Fruit fly (Drosophila melanogaster) whole organism, embryonic: Measurements from ENCODE around the gene AstCC.
A peak's percentile ranks its signal among the peaks of the same experiment; 100 is the strongest.

ENCODE experiments used
- Ada2b ChIP-seq: fragments of 200-800 bp; sonication (Bioruptor generic); IDR thresholded peaks from 2 replicates; pipeline ENCODE4 v1.3.6; 2022; ENCODE audit warnings: missing biosample characterization, missing genetic modification characterization
- CG11093 ChIP-seq: fragments of 200-800 bp; sonication (Bioruptor generic); IDR thresholded peaks from 3 replicates; pipeline ENCODE4 v1.3.6; 2022; ENCODE audit warnings: missing biosample characterization, missing genetic modification characterization
- CG11560 ChIP-seq: fragments of 200-800 bp; sonication (Bioruptor generic); IDR thresholded peaks from 3 replicates; pipeline ENCODE4 v1.3.6; 2022; ENCODE audit warnings: missing biosample characterization, missing genetic modification characterization
- CG13624 ChIP-seq: fragments of 200-800 bp; sonication (Bioruptor generic); optimal IDR thresholded peaks from 2 replicates; lab custom pipeline; 2016; ENCODE audit warnings: missing biosample characterization, missing genetic modification characterization
- CG17359 ChIP-seq: fragments of 200-800 bp; sonication (Bioruptor generic); optimal IDR thresholded peaks from 3 replicates; lab custom pipeline; 2018; ENCODE audit warnings: missing biosample characterization, mild to moderate bottlenecking, missing genetic modification characterization, moderate library complexity
- CG2116 ChIP-seq: fragments of 200-800 bp; sonication (Bioruptor generic); optimal IDR thresholded peaks from 3 replicates; lab custom pipeline; 2018; ENCODE audit warnings: missing biosample characterization, mild to moderate bottlenecking, missing genetic modification characterization
- CG30403 ChIP-seq: fragments of 200-800 bp; sonication (Bioruptor generic); optimal IDR thresholded peaks from 3 replicates; lab custom pipeline; 2016; ENCODE audit warnings: missing biosample characterization, missing genetic modification characterization
- CG31224 ChIP-seq: fragments of 200-800 bp; sonication (Bioruptor generic); IDR thresholded peaks from 2 replicates; pipeline ENCODE4 v1.3.6; 2022; ENCODE audit warnings: missing biosample characterization, missing genetic modification characterization
- CG3281 ChIP-seq: fragments of 200-800 bp; sonication (Bioruptor generic); optimal IDR thresholded peaks from 3 replicates; lab custom pipeline; 2017; ENCODE audit warnings: missing biosample characterization, mild to moderate bottlenecking, missing genetic modification characterization
- CG4404 ChIP-seq: fragments of 200-800 bp; sonication (Bioruptor generic); IDR thresholded peaks from 2 replicates; pipeline ENCODE4 v1.3.6; 2022; ENCODE audit warnings: missing biosample characterization, missing genetic modification characterization
- CG6791 ChIP-seq: fragments of 200-800 bp; sonication (Bioruptor generic); IDR thresholded peaks from 3 replicates; pipeline ENCODE4 v1.3.6; 2022; ENCODE audit warnings: missing biosample characterization, missing genetic modification characterization; ENCODE audit not compliant: partially characterized antibody
- CG6813 ChIP-seq: fragments of 200-800 bp; sonication (Bioruptor generic); optimal IDR thresholded peaks from 2 replicates; lab custom pipeline; 2017; ENCODE audit warnings: missing biosample characterization, missing genetic modification characterization, mild to moderate bottlenecking, moderate library complexity, missing genetic modification reagents
- CG7357 ChIP-seq: fragments of 200-800 bp; sonication (Bioruptor generic); IDR thresholded peaks from 3 replicates; pipeline ENCODE4 v1.3.6; 2022; ENCODE audit warnings: missing biosample characterization, missing genetic modification characterization
- CG7556 ChIP-seq: fragments of 200-800 bp; sonication (Bioruptor generic); optimal IDR thresholded peaks from 2 replicates; lab custom pipeline; 2017; ENCODE audit warnings: missing biosample characterization, mild to moderate bottlenecking, missing genetic modification characterization
- CG7786 ChIP-seq: fragments of 200-800 bp; sonication (Bioruptor generic); optimal IDR thresholded peaks from 2 replicates; lab custom pipeline; 2016; ENCODE audit warnings: missing biosample characterization, missing genetic modification characterization
- CG8281 ChIP-seq: fragments of 200-800 bp; sonication (Bioruptor generic); optimal IDR thresholded peaks from 2 replicates; lab custom pipeline; 2018; ENCODE audit warnings: missing biosample characterization, mild to moderate bottlenecking, missing genetic modification characterization, moderate library complexity
- D ChIP-seq, 2 experiments: fragments of 200-800 bp in 1 of 2; fragments of >200 bp in 1 of 2; sonication (Bioruptor generic) in 1 of 2; optimal IDR thresholded peaks; 2 replicates in 1 of 2; 3 replicates in 1 of 2; lab custom pipeline; 2017; ENCODE audit warnings: mild to moderate bottlenecking in 1 of 2, missing biosample characterization in 1 of 2, missing genetic modification characterization in 1 of 2, missing genetic modification reagents in 1 of 2
- Dp ChIP-seq: fragments of 200-800 bp; sonication (Bioruptor generic); optimal IDR thresholded peaks from 2 replicates; lab custom pipeline; 2018; ENCODE audit warnings: missing biosample characterization, mild to moderate bottlenecking, missing genetic modification characterization, moderate library complexity
- Fer3 ChIP-seq: fragments of 200-800 bp; sonication (Bioruptor generic); optimal IDR thresholded peaks from 2 replicates; lab custom pipeline; 2018; ENCODE audit warnings: missing biosample characterization, mild to moderate bottlenecking, missing genetic modification characterization, moderate library complexity
- H15 ChIP-seq: fragments of 200-800 bp; sonication (Bioruptor generic); IDR thresholded peaks from 3 replicates; pipeline ENCODE4 v1.3.6; 2022; ENCODE audit warnings: missing biosample characterization, missing genetic modification characterization
- Hr3 ChIP-seq: fragments of 200-800 bp; sonication (Bioruptor generic); optimal IDR thresholded peaks from 3 replicates; lab custom pipeline; 2016; ENCODE audit warnings: missing biosample characterization, missing genetic modification characterization
- Oaz ChIP-seq: fragments of 200-800 bp; sonication (Bioruptor generic); IDR thresholded peaks from 2 replicates; pipeline ENCODE4 v1.3.6; 2022; ENCODE audit warnings: missing biosample characterization, missing genetic modification characterization
- Optix ChIP-seq: fragments of 200-800 bp; sonication (Bioruptor generic); IDR thresholded peaks from 3 replicates; pipeline ENCODE4 v1.3.6; 2022; ENCODE audit warnings: missing biosample characterization, missing genetic modification characterization
- Rfx ChIP-seq: fragments of 200-800 bp; sonication (Bioruptor generic); IDR thresholded peaks from 2 replicates; pipeline ENCODE4 v1.3.6; 2022; ENCODE audit warnings: missing biosample characterization, missing genetic modification characterization
- Six4 ChIP-seq: fragments of 200-800 bp; sonication (Bioruptor generic); optimal IDR thresholded peaks from 2 replicates; lab custom pipeline; 2016; ENCODE audit warnings: missing biosample characterization, missing genetic modification characterization
- ara ChIP-seq: fragments of 200-800 bp; sonication (Bioruptor generic); IDR thresholded peaks from 2 replicates; pipeline ENCODE4 v1.3.6; 2022; ENCODE audit warnings: missing biosample characterization, missing genetic modification characterization
- chn ChIP-seq: fragments of 200-800 bp; sonication (Bioruptor generic); optimal IDR thresholded peaks from 2 replicates; lab custom pipeline; 2016; ENCODE audit warnings: missing biosample characterization, missing genetic modification characterization
- cwo ChIP-seq: fragments of 200-800 bp; sonication (Bioruptor generic); optimal IDR thresholded peaks from 3 replicates; lab custom pipeline; 2017; ENCODE audit warnings: missing biosample characterization, missing genetic modification characterization, mild to moderate bottlenecking, moderate library complexity, missing genetic modification reagents
- dati ChIP-seq: fragments of 200-800 bp; sonication (Bioruptor generic); IDR thresholded peaks from 2 replicates; pipeline ENCODE4 v1.3.6; 2022; ENCODE audit warnings: missing biosample characterization, missing genetic modification characterization
- dmrt11E ChIP-seq: fragments of 200-800 bp; sonication (Bioruptor generic); optimal IDR thresholded peaks from 3 replicates; lab custom pipeline; 2018; ENCODE audit warnings: missing biosample characterization, mild to moderate bottlenecking, missing genetic modification characterization, moderate library complexity
- eve ChIP-seq, 2 experiments: fragments of >200 bp; optimal IDR thresholded peaks; 2 replicates each; lab custom pipeline; 2017; ENCODE audit warnings: missing biosample characterization in 2 of 2, missing genetic modification characterization in 2 of 2
- gro ChIP-seq: fragments of 200-800 bp; sonication (Bioruptor generic); optimal IDR thresholded peaks from 2 replicates; lab custom pipeline; 2016; ENCODE audit warnings: missing biosample characterization, missing genetic modification characterization
- hb ChIP-seq: fragments of 200-800 bp; sonication (Bioruptor generic); IDR thresholded peaks from 3 replicates; pipeline ENCODE4 v1.3.6; 2022; ENCODE audit warnings: missing biosample characterization, missing genetic modification characterization; ENCODE audit not compliant: partially characterized antibody
- insv ChIP-seq, 2 experiments: fragments of 200-800 bp; sonication (Bioruptor generic); optimal IDR thresholded peaks; 3 replicates each; lab custom pipeline; 2016 to 2018; ENCODE audit warnings: missing biosample characterization in 2 of 2, missing genetic modification characterization in 2 of 2
- kni ChIP-seq: fragments of 200-800 bp; sonication (Bioruptor generic); optimal IDR thresholded peaks from 3 replicates; lab custom pipeline; 2017; ENCODE audit warnings: mild to moderate bottlenecking, missing biosample characterization, missing genetic modification reagents, missing genetic modification characterization
- knrl ChIP-seq: fragments of 200-800 bp; sonication (Bioruptor generic); IDR thresholded peaks from 3 replicates; pipeline ENCODE4 v1.3.6; 2022; ENCODE audit warnings: missing biosample characterization, missing genetic modification characterization; ENCODE audit not compliant: partially characterized antibody
- luna ChIP-seq: fragments of 200-800 bp; sonication (Bioruptor generic); optimal IDR thresholded peaks from 2 replicates; lab custom pipeline; 2016; ENCODE audit warnings: missing biosample characterization, missing genetic modification characterization
- nmo ChIP-seq: fragments of 200-800 bp; sonication (Bioruptor generic); optimal IDR thresholded peaks from 2 replicates; lab custom pipeline; 2018; ENCODE audit warnings: missing biosample characterization, mild to moderate bottlenecking, missing genetic modification characterization, moderate library complexity
- odd ChIP-seq: fragments of 200-800 bp; sonication (Bioruptor generic); optimal IDR thresholded peaks from 2 replicates; lab custom pipeline; 2017; ENCODE audit warnings: missing biosample characterization, mild to moderate bottlenecking, missing genetic modification characterization
- psq ChIP-seq: fragments of 200-800 bp; sonication (Bioruptor generic); optimal IDR thresholded peaks from 2 replicates; lab custom pipeline; 2017; ENCODE audit warnings: missing biosample characterization, missing genetic modification characterization
- sens-2 ChIP-seq: fragments of 200-800 bp; sonication (Bioruptor generic); IDR thresholded peaks from 2 replicates; pipeline ENCODE4 v1.3.6; 2022; ENCODE audit warnings: missing biosample characterization, missing genetic modification characterization
- tio ChIP-seq: fragments of 200-800 bp; sonication (Bioruptor generic); optimal IDR thresholded peaks from 2 replicates; lab custom pipeline; 2017; ENCODE audit warnings: missing biosample characterization, missing genetic modification characterization, inconsistent platforms
- unc-4 ChIP-seq: fragments of 200-800 bp; sonication (Bioruptor generic); IDR thresholded peaks from 2 replicates; pipeline ENCODE4 v1.3.6; 2022; ENCODE audit warnings: missing biosample characterization, missing genetic modification characterization; ENCODE audit not compliant: partially characterized antibody
- vvl ChIP-seq: fragments of 200-800 bp; sonication (Bioruptor generic); IDR thresholded peaks from 2 replicates; pipeline ENCODE4 v1.3.6; 2022; ENCODE audit warnings: missing biosample characterization, missing genetic modification characterization

The AstCC gene

dm6 chr2L:11113011-11113528, 28.0 kb upstream of the AstCC start, which contains the start of gene Idua (continued):
- 0 out of 2 replicates have a peak, but pooled peaks have one; percentile 30 for TF ChIP-seq CG31224 (GFP tag; lab: Robert Waterston, UW)
- no peak for TF ChIP-seq CG11560 (tag; lab: Robert Waterston, UW)
- peak; percentile 31 for TF ChIP-seq CG8281
- no peak for TF ChIP-seq hb (GFP tag; lab: Robert Waterston, UW)
- TF ChIP-seq nmo (GFP tag; lab: Kevin White, UChicago), result peak; percentile 77
- TF ChIP-seq vvl (GFP tag; lab: Robert Waterston, UW), result peak; percentile 50
- no peak for TF ChIP-seq luna (GFP tag; lab: Kevin White, UChicago)
- TF ChIP-seq CG2116, result peak; percentile 22
- 0 out of 2 replicates have a peak, but pooled peaks have one; percentile 3 for TF ChIP-seq ara
- no peak for TF ChIP-seq dati
- no peak for TF ChIP-seq chn (GFP tag; lab: Kevin White, UChicago)
- no peak for TF ChIP-seq CG6791 (GFP tag; lab: Robert Waterston, UW)
- no peak for TF ChIP-seq CG13624
- no peak for TF ChIP-seq kni
- no peak for TF ChIP-seq eve (GFP tag; optimal IDR thresholded peaks at IDR 0.05; lab: Kevin White, UChicago)
- TF ChIP-seq CG7786 (GFP tag; lab: Kevin White, UChicago), result no peak
- no peak for TF ChIP-seq sens-2 (GFP tag; lab: Robert Waterston, UW)
- peak; percentile 53 for TF ChIP-seq Fer3 (tag; lab: Kevin White, UChicago)
- TF ChIP-seq dmrt11E (tag; lab: Kevin White, UChicago), result peak; percentile 33
- peak; percentile 70; the same call in 1 of the 2 replicates for TF ChIP-seq Rfx (GFP tag; lab: Robert Waterston, UW)
- TF ChIP-seq gro (GFP tag; lab: Kevin White, UChicago), result no peak
- peak; percentile 93 for TF ChIP-seq CG7556
- TF ChIP-seq CG7357 (GFP tag; lab: Robert Waterston, UW), result peak; percentile 60; the same call in 1 of the 3 replicates
- TF ChIP-seq Six4, result peak; percentile 57
- peak; percentile 37 for TF ChIP-seq psq (GFP tag; lab: Kevin White, UChicago)
- TF ChIP-seq CG11093 (GFP tag; lab: Robert Waterston, UW), result peak; percentile 69; the same call in 2 of the 3 replicates
- peak; percentile 55 for TF ChIP-seq tio (GFP tag; lab: Kevin White, UChicago)
- no peak for TF ChIP-seq Dp (GFP tag; lab: Kevin White, UChicago)
- 0 out of 2 replicates have a peak, but pooled peaks have one; percentile 5 for TF ChIP-seq Oaz (GFP tag; lab: Robert Waterston, UW)
- peak; percentile 53; the same call in 1 of the 2 replicates for TF ChIP-seq Ada2b (GFP tag; lab: Robert Waterston, UW)
- no peak for TF ChIP-seq Optix (GFP tag; lab: Robert Waterston, UW)
- no peak for TF ChIP-seq unc-4 (GFP tag; lab: Robert Waterston, UW)
- no peak for TF ChIP-seq D (optimal IDR thresholded peaks at IDR 0.05; lab: Kevin White, UChicago)
- peak; percentile 76 for TF ChIP-seq D (GFP tag; optimal IDR thresholded peaks at IDR 0.05; lab: Kevin White, UChicago)
- TF ChIP-seq H15, result 0 out of 3 replicates have a peak, but pooled peaks have one; percentile 42
- peak in 1 of 2 experiments; percentile 19 for TF ChIP-seq insv (GFP tag; optimal IDR thresholded peaks at IDR 0.05; lab: Kevin White, UChicago)
- peak; percentile 82 for TF ChIP-seq CG3281 (GFP tag; lab: Kevin White, UChicago)
- peak; percentile 82 for TF ChIP-seq cwo (GFP tag; lab: Kevin White, UChicago)
- TF ChIP-seq CG4404 (GFP tag; lab: Robert Waterston, UW), result 0 out of 2 replicates have a peak, but pooled peaks have one; percentile 24
- peak; percentile 80 for TF ChIP-seq odd
- TF ChIP-seq CG30403 (GFP tag; lab: Kevin White, UChicago), result peak; percentile 77
- TF ChIP-seq CG6813 (GFP tag; lab: Kevin White, UChicago), result peak; percentile 74
- peak; percentile 69 for TF ChIP-seq CG17359 (tag; lab: Kevin White, UChicago)
- peak; percentile 52 for TF ChIP-seq Hr3 (GFP tag; lab: Kevin White, UChicago)
- TF ChIP-seq knrl (GFP tag; lab: Robert Waterston, UW), result no peak
- TF ChIP-seq, all 482 proteins: peak for 217
